Fruit fly (Drosophila melanogaster): ENCODE data around the gene mRpL36.

Gene mRpL36

DNA sequence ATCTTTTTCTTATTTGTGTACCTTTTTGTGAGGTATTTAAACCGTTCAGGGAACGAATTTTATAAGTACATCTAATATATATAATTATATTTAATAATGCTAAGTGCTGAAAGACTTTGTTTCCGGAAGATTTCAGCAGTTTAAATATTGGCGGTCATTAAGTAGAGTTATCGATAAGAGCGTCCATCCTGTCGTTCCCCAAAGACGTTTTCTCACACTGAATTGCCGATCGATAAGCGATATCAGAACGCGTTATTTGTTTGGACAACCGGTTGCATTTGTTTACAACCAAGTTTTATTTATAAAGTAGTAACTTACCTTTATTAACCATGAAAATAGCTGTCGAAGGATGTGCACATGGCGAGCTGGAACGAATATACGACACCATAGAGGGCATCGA lies 3.3 kb downstream of the mRpL36 start, which contains the start of gene ldbr (continued):
- TF ChIP-seq nerfin-2 (GFP tag; IDR thresholded peaks at IDR 0.05; ENCODE audit: partially characterized antibody) (peak; percentile 52; the same call in 1 of the 2 replicates), vfl (GFP tag; optimal IDR thresholded peaks at IDR 0.05) (no peak), repo (GFP tag; optimal IDR thresholded peaks at IDR 0.05) (no peak), CG30431 (GFP tag; optimal IDR thresholded peaks at IDR 0.05) (no peak), Dp (GFP tag; optimal IDR thresholded peaks at IDR 0.05) (peak; percentile 93), stwl (tag; optimal IDR thresholded peaks at IDR 0.05) (peak; percentile 60), Fer1 (GFP tag; optimal IDR thresholded peaks at IDR 0.05) (peak; percentile 56), Tbp (GFP tag; optimal IDR thresholded peaks at IDR 0.05) (no peak), D (optimal IDR thresholded peaks at IDR 0.05) (no peak), D (GFP tag; optimal IDR thresholded peaks at IDR 0.05) (no peak), disco-r (GFP tag; optimal IDR thresholded peaks at IDR 0.05) (no peak), CG7556 (GFP tag; optimal IDR thresholded peaks at IDR 0.05) (no peak), ssp (GFP tag; IDR thresholded peaks at IDR 0.05) (no peak), mam (GFP tag; optimal IDR thresholded peaks at IDR 0.05) (no peak), slbo (GFP tag; IDR thresholded peaks at IDR 0.05) (no peak), lola (GFP tag; optimal IDR thresholded peaks at IDR 0.05) (no peak), CG18262 (tag; optimal IDR thresholded peaks at IDR 0.05) (peak; percentile 15), grau (tag; optimal IDR thresholded peaks at IDR 0.05) (no peak), nom (GFP tag; optimal IDR thresholded peaks at IDR 0.05) (no peak), CG12744 (GFP tag; optimal IDR thresholded peaks at IDR 0.05) (no peak), CG12659 (GFP tag; optimal IDR thresholded peaks at IDR 0.05) (peak; percentile 40), pfk (GFP tag; optimal IDR thresholded peaks at IDR 0.05) (peak; percentile 25), CG7987 (GFP tag; optimal IDR thresholded peaks at IDR 0.05) (peak; percentile 31), Hey (tag; optimal IDR thresholded peaks at IDR 0.05) (no peak), CG18599 (GFP tag; optimal IDR thresholded peaks at IDR 0.05) (no peak), Side (GFP tag; optimal IDR thresholded peaks at IDR 0.05) (no peak), ap (GFP tag; IDR thresholded peaks at IDR 0.05) (no peak), CG5953 (GFP tag; IDR thresholded peaks at IDR 0.05) (no peak), bigmax (GFP tag; optimal IDR thresholded peaks at IDR 0.05) (no peak), CG10543 (GFP tag; optimal IDR thresholded peaks at IDR 0.05) (no peak), dysf (GFP tag; IDR thresholded peaks at IDR 0.05) (no peak), grn (GFP tag; optimal IDR thresholded peaks at IDR 0.05) (no peak), her (GFP tag; optimal IDR thresholded peaks at IDR 0.05) (no peak), CG17328 (GFP tag; IDR thresholded peaks at IDR 0.05) (no peak), Dad (GFP tag; optimal IDR thresholded peaks at IDR 0.05) (no peak), CG2712 (tag; optimal IDR thresholded peaks at IDR 0.05) (no peak), fd102C (GFP tag; optimal IDR thresholded peaks at IDR 0.05) (no peak), Atf-2 (GFP tag; optimal IDR thresholded peaks at IDR 0.05) (no peak), chif (GFP tag; optimal IDR thresholded peaks at IDR 0.05) (no peak), CG11723 (GFP tag; optimal IDR thresholded peaks at IDR 0.05) (no peak), Xbp1 (GFP tag; optimal IDR thresholded peaks at IDR 0.05) (no peak), MESR4 (GFP tag; optimal IDR thresholded peaks at IDR 0.05) (peak; percentile 31), CG32532 (GFP tag; IDR thresholded peaks at IDR 0.05) (no peak), bcd (GFP tag; optimal IDR thresholded peaks at IDR 0.05) (no peak), ewg (GFP tag; optimal IDR thresholded peaks at IDR 0.05) (no peak), toy (GFP tag; IDR thresholded peaks at IDR 0.05) (no peak), CG6765 (GFP tag; optimal IDR thresholded peaks at IDR 0.05) (no peak), CG30403 (GFP tag; optimal IDR thresholded peaks at IDR 0.05) (no peak), CG7745 (tag; optimal IDR thresholded peaks at IDR 0.05) (no peak), Mad (GFP tag; optimal IDR thresholded peaks at IDR 0.05) (no peak), caup (GFP tag; optimal IDR thresholded peaks at IDR 0.05; ENCODE audit: severe bottlenecking) (peak; percentile 15)

Measured in whole organism, embryonic.